Fruit fly (Drosophila melanogaster): ENCODE measurements around the gene porin.

Gene porin

dm6 chr2L:10822620-10823019, 28.0 kb downstream of the porin start (continued):
- TF ChIP-seq dati (GFP tag; IDR thresholded peaks at IDR 0.05) (no peak), Atf6 (GFP tag; IDR thresholded peaks at IDR 0.05) (0 out of 2 replicates have a peak, but pooled peaks have one; percentile 22), CG4282 (GFP tag; optimal IDR thresholded peaks at IDR 0.05) (no peak), CG7839 (tag; optimal IDR thresholded peaks at IDR 0.05) (no peak), fd64A (GFP tag; optimal IDR thresholded peaks at IDR 0.05) (no peak), Lpt (GFP tag; optimal IDR thresholded peaks at IDR 0.05) (no peak), CG43689 (GFP tag; IDR thresholded peaks at IDR 0.05) (no peak), zf30C (GFP tag; optimal IDR thresholded peaks at IDR 0.05) (no peak), CG7556 (GFP tag; optimal IDR thresholded peaks at IDR 0.05) (no peak), CG11085 (GFP tag; IDR thresholded peaks at IDR 0.05) (no peak), MESR4 (GFP tag; optimal IDR thresholded peaks at IDR 0.05) (no peak), salm (tag; optimal IDR thresholded peaks at IDR 0.05) (no peak), Dip2 (GFP tag; IDR thresholded peaks at IDR 0.05) (no peak), Nf-YC (tag; optimal IDR thresholded peaks at IDR 0.05) (no peak), BtbVII (GFP tag; optimal IDR thresholded peaks at IDR 0.05) (peak; percentile 3), tap (tag; optimal IDR thresholded peaks at IDR 0.05) (no peak), mirr (GFP tag; optimal IDR thresholded peaks at IDR 0.05) (peak; percentile 6), CG10274 (GFP tag; optimal IDR thresholded peaks at IDR 0.05) (no peak), grau (tag; optimal IDR thresholded peaks at IDR 0.05) (no peak), Hr3 (GFP tag; optimal IDR thresholded peaks at IDR 0.05) (no peak), kah (GFP tag; optimal IDR thresholded peaks at IDR 0.05) (no peak), CG8290 (GFP tag; optimal IDR thresholded peaks at IDR 0.05) (no peak), CG8290 (tag; optimal IDR thresholded peaks at IDR 0.05) (no peak), ttk (GFP tag; IDR thresholded peaks at IDR 0.05) (no peak), Stat92E (GFP tag; optimal IDR thresholded peaks at IDR 0.05) (no peak), Med (GFP tag) (peak; percentile 67), nerfin-2 (GFP tag; IDR thresholded peaks at IDR 0.05; ENCODE audit: partially characterized antibody) (no peak), zfh1 (GFP tag; IDR thresholded peaks at IDR 0.05) (no peak), scrt (GFP tag; optimal IDR thresholded peaks at IDR 0.05) (peak; percentile 4), CG15073 (GFP tag; optimal IDR thresholded peaks at IDR 0.05) (no peak), CG30403 (GFP tag; optimal IDR thresholded peaks at IDR 0.05) (no peak), crp (GFP tag; optimal IDR thresholded peaks at IDR 0.05) (no peak), CG15514 (GFP tag; optimal IDR thresholded peaks at IDR 0.05) (peak; percentile 42), fd96Cb (tag; optimal IDR thresholded peaks at IDR 0.05) (no peak), ase (GFP tag; IDR thresholded peaks at IDR 0.05) (no peak), dpn (GFP tag; optimal IDR thresholded peaks at IDR 0.05) (no peak), sd (tag; optimal IDR thresholded peaks at IDR 0.05) (peak; percentile 31), CG1832 (GFP tag; optimal IDR thresholded peaks at IDR 0.05) (no peak), CG15696 (tag; optimal IDR thresholded peaks at IDR 0.05) (no peak), CG3281 (GFP tag; optimal IDR thresholded peaks at IDR 0.05) (peak; percentile 12), CG5180 (GFP tag; optimal IDR thresholded peaks at IDR 0.05) (peak; percentile 38), Hmr (GFP tag; optimal IDR thresholded peaks at IDR 0.05) (peak; percentile 51), CG13296 (GFP tag; optimal IDR thresholded peaks at IDR 0.05) (peak; percentile 5), CG15011 (GFP tag; optimal IDR thresholded peaks at IDR 0.05) (peak; percentile 35), Hr39 (optimal IDR thresholded peaks at IDR 0.05) (no peak), CG8388 (GFP tag; optimal IDR thresholded peaks at IDR 0.05) (no peak), Dip3 (GFP tag; optimal IDR thresholded peaks at IDR 0.05) (no peak), trem (tag; optimal IDR thresholded peaks at IDR 0.05) (no peak), emc (GFP tag; optimal IDR thresholded peaks at IDR 0.05) (no peak), jumu (GFP tag; optimal IDR thresholded peaks at IDR 0.05) (no peak), Sox102F (GFP tag; optimal IDR thresholded peaks at IDR 0.05) (no peak), tx (GFP tag; optimal IDR thresholded peaks at IDR 0.05) (no peak)

All from whole organism, embryonic.